Worm (Caenorhabditis elegans) whole organism, L1 larva: ENCODE data around the gene chil-14.

Experiments
- C34B4.2 ChIP-seq: sonication (generic microtip); optimal IDR thresholded peaks from 2 replicates; lab custom pipeline; 2017; ENCODE audit warnings: mild to moderate bottlenecking, missing genetic modification characterization, missing compliant biosample characterization
- aha-1 ChIP-seq: fragments of 150-350 bp; optimal IDR thresholded peaks from 2 replicates; lab custom pipeline; 2014; ENCODE audit warnings: missing biosample characterization, missing genetic modification characterization
- alr-1 ChIP-seq: fragments of 200-800 bp; sonication (Bioruptor generic); optimal IDR thresholded peaks from 2 replicates; lab custom pipeline; 2018; ENCODE audit warnings: borderline replicate concordance, mild to moderate bottlenecking, missing genetic modification characterization, missing compliant biosample characterization
- aly-2 ChIP-seq: fragments of 150-350 bp; optimal IDR thresholded peaks from 2 replicates; lab custom pipeline; 2014; ENCODE audit warnings: missing biosample characterization, missing genetic modification characterization
- blmp-1 ChIP-seq: fragments of 150-350 bp; optimal IDR thresholded peaks from 2 replicates; lab custom pipeline; 2014; ENCODE audit warnings: missing biosample characterization, missing genetic modification characterization
- ceh-8 ChIP-seq: fragments of 200-800 bp; sonication (Bioruptor generic); optimal IDR thresholded peaks from 2 replicates; lab custom pipeline; 2018; ENCODE audit warnings: mild to moderate bottlenecking, missing genetic modification characterization, moderate library complexity, missing compliant biosample characterization
- ceh-82 ChIP-seq, 3 experiments: fragments of 150-350 bp in 1 of 3; sonication (generic microtip) in 2 of 3; optimal IDR thresholded peaks; 2 replicates each; lab custom pipeline; 2014 to 2017; ENCODE audit warnings: missing biosample characterization in 3 of 3, missing genetic modification characterization in 3 of 3
- ces-1 ChIP-seq: fragments of 150-350 bp; optimal IDR thresholded peaks from 2 replicates; lab custom pipeline; 2014; ENCODE audit warnings: missing biosample characterization, missing genetic modification reagents, missing genetic modification characterization
- dsc-1 ChIP-seq: sonication (generic microtip); optimal IDR thresholded peaks from 2 replicates; lab custom pipeline; 2016; ENCODE audit warnings: mild to moderate bottlenecking, missing genetic modification characterization, missing compliant biosample characterization
- efl-1 ChIP-seq, 4 experiments: fragments of 150-350 bp; optimal IDR thresholded peaks in 3 of 4; peaks in 1 of 4; 1 replicate in 1 of 4; 2 replicates in 3 of 4; lab custom pipeline; 2014; ENCODE audit warnings: missing biosample characterization in 2 of 4, missing genetic modification characterization in 2 of 4, missing genetic modification reagents in 2 of 4
- egl-13 ChIP-seq: sonication (generic microtip); optimal IDR thresholded peaks from 2 replicates; lab custom pipeline; 2016; ENCODE audit warnings: missing genotype, missing genetic modification reagents, missing genetic modification characterization, missing compliant biosample characterization
- egl-27 ChIP-seq, 2 experiments: fragments of 150-350 bp in 1 of 2; sonication (generic microtip); optimal IDR thresholded peaks; 3 replicates each; lab custom pipeline; 2017 to 2018; ENCODE audit warnings: missing biosample characterization in 2 of 2, missing genetic modification characterization in 2 of 2, missing genetic modification reagents in 2 of 2
- elt-2 ChIP-seq: sonication (generic microtip); optimal IDR thresholded peaks from 2 replicates; lab custom pipeline; 2016; ENCODE audit warnings: missing genetic modification characterization, mild to moderate bottlenecking, inconsistent platforms, missing compliant biosample characterization, missing genetic modification reagents
- elt-3 ChIP-seq, 6 experiments: fragments of 150-350 bp in 1 of 6; sonication (generic microtip); optimal IDR thresholded peaks; 2 replicates each; lab custom pipeline; 2017 to 2018; ENCODE audit warnings: missing biosample characterization in 6 of 6, missing genetic modification characterization in 6 of 6, inconsistent platforms in 1 of 6
- ets-5 ChIP-seq: fragments of 200-800 bp; sonication (Bioruptor generic); IDR thresholded peaks from 2 replicates; pipeline ENCODE4 v1.3.6; 2022; ENCODE audit warnings: missing genetic modification characterization, missing compliant biosample characterization
- fkh-10 ChIP-seq: sonication (generic microtip); optimal IDR thresholded peaks from 2 replicates; lab custom pipeline; 2017; ENCODE audit warnings: missing biosample characterization, missing genetic modification reagents, missing genetic modification characterization
- fos-1 ChIP-seq: fragments of 150-350 bp; optimal IDR thresholded peaks from 2 replicates; lab custom pipeline; 2014; ENCODE audit warnings: missing biosample characterization, missing genetic modification characterization
- hlh-17 ChIP-seq: fragments of 200-800 bp; sonication (Bioruptor generic); optimal IDR thresholded peaks from 2 replicates; lab custom pipeline; 2018; ENCODE audit warnings: missing genetic modification characterization, mild to moderate bottlenecking, missing compliant biosample characterization, moderate library complexity, borderline replicate concordance
- hlh-4 ChIP-seq: sonication (generic microtip); optimal IDR thresholded peaks from 2 replicates; lab custom pipeline; 2016; ENCODE audit warnings: mild to moderate bottlenecking, missing genetic modification characterization, missing compliant biosample characterization
- hpl-2 ChIP-seq: fragments of 150-350 bp; optimal IDR thresholded peaks from 2 replicates; lab custom pipeline; 2014; ENCODE audit warnings: missing biosample characterization, missing genetic modification reagents, missing genetic modification characterization
- irx-1 ChIP-seq: sonication (generic microtip); optimal IDR thresholded peaks from 2 replicates; lab custom pipeline; 2016; ENCODE audit warnings: missing genetic modification characterization, missing compliant biosample characterization
- isw-1 ChIP-seq: fragments of 200-800 bp; sonication (Bioruptor generic); IDR thresholded peaks from 2 replicates; pipeline ENCODE4 v1.3.6; 2022; ENCODE audit warnings: missing genetic modification characterization, missing compliant biosample characterization
- lir-3 ChIP-seq: sonication (generic microtip); optimal IDR thresholded peaks from 2 replicates; lab custom pipeline; 2016; ENCODE audit warnings: mild to moderate bottlenecking, missing genetic modification characterization, moderate library complexity, missing compliant biosample characterization; ENCODE audit not compliant: poor library complexity
- lsy-2 ChIP-seq, 2 experiments: fragments of 150-350 bp; optimal IDR thresholded peaks; 2 replicates each; lab custom pipeline; 2014; ENCODE audit warnings: missing biosample characterization in 2 of 2, missing genetic modification characterization in 2 of 2
- mab-9 ChIP-seq: fragments of 200-800 bp; sonication (Bioruptor generic); IDR thresholded peaks from 2 replicates; pipeline ENCODE4 v1.3.6; 2022; ENCODE audit warnings: missing genetic modification reagents, missing genetic modification characterization, missing compliant biosample characterization
- mdl-1 ChIP-seq, 2 experiments: fragments of 150-350 bp; optimal IDR thresholded peaks; 2 replicates each; lab custom pipeline; 2014 to 2017; ENCODE audit warnings: missing biosample characterization in 2 of 2, missing genetic modification characterization in 2 of 2, inconsistent platforms in 1 of 2
- mef-2 ChIP-seq: fragments of 150-350 bp; optimal IDR thresholded peaks from 2 replicates; lab custom pipeline; 2014; ENCODE audit warnings: missing biosample characterization, missing genetic modification characterization
- mep-1 ChIP-seq: fragments of 150-350 bp; optimal IDR thresholded peaks from 2 replicates; lab custom pipeline; 2014; ENCODE audit warnings: missing biosample characterization, missing genetic modification characterization
- nhr-11 ChIP-seq: fragments of 150-350 bp; optimal IDR thresholded peaks from 2 replicates; lab custom pipeline; 2014; ENCODE audit warnings: missing biosample characterization, missing genetic modification characterization
- nhr-237 ChIP-seq: fragments of 150-350 bp; optimal IDR thresholded peaks from 2 replicates; lab custom pipeline; 2014; ENCODE audit warnings: missing biosample characterization, missing genetic modification characterization
- nhr-76 ChIP-seq: sonication (generic microtip); optimal IDR thresholded peaks from 2 replicates; lab custom pipeline; 2017; ENCODE audit warnings: missing biosample characterization, missing genetic modification characterization
- nhr-85 ChIP-seq: sonication (generic microtip); peaks from one replicate; lab custom pipeline; 2016; ENCODE audit warnings: missing genetic modification characterization, inconsistent platforms, missing compliant biosample characterization
- pax-3 ChIP-seq: fragments of 200-800 bp; sonication (Bioruptor generic); optimal IDR thresholded peaks from 2 replicates; lab custom pipeline; 2018; ENCODE audit warnings: mild to moderate bottlenecking, missing genetic modification characterization, moderate library complexity, missing compliant biosample characterization
- pqm-1 ChIP-seq: sonication (generic microtip); optimal IDR thresholded peaks from 3 replicates; lab custom pipeline; 2017; ENCODE audit warnings: missing biosample characterization, missing genetic modification characterization
- rnt-1 ChIP-seq: sonication (generic microtip); optimal IDR thresholded peaks from 2 replicates; lab custom pipeline; 2016; ENCODE audit warnings: mild to moderate bottlenecking, missing genetic modification characterization, moderate library complexity, missing compliant biosample characterization
- skn-1 ChIP-seq: fragments of 150-350 bp; optimal IDR thresholded peaks from 2 replicates; lab custom pipeline; 2014; ENCODE audit warnings: missing biosample characterization, missing genetic modification characterization
- sptf-1 ChIP-seq: fragments of 150-350 bp; optimal IDR thresholded peaks from 2 replicates; lab custom pipeline; 2014; ENCODE audit warnings: missing biosample characterization, missing genetic modification characterization
- sup-37 ChIP-seq: fragments of 200-800 bp; sonication (Bioruptor generic); optimal IDR thresholded peaks from 2 replicates; lab custom pipeline; 2018; ENCODE audit warnings: mild to moderate bottlenecking, missing genetic modification characterization, missing compliant biosample characterization
- swsn-7 ChIP-seq: sonication (generic microtip); optimal IDR thresholded peaks from 2 replicates; lab custom pipeline; 2016; ENCODE audit warnings: missing genetic modification characterization, missing compliant biosample characterization
- tbx-2 ChIP-seq: sonication (generic microtip); optimal IDR thresholded peaks from 2 replicates; lab custom pipeline; 2016; ENCODE audit warnings: missing genetic modification characterization, missing compliant biosample characterization
- tlp-1 ChIP-seq: fragments of 150-350 bp; optimal IDR thresholded peaks from 2 replicates; lab custom pipeline; 2014; ENCODE audit warnings: missing biosample characterization, missing genetic modification characterization
- unc-130 ChIP-seq: fragments of 150-350 bp; optimal IDR thresholded peaks from 2 replicates; lab custom pipeline; 2017; ENCODE audit warnings: missing biosample characterization, missing genetic modification characterization, inconsistent platforms
- unc-62 ChIP-seq: fragments of 150-350 bp; optimal IDR thresholded peaks from 2 replicates; lab custom pipeline; 2014; ENCODE audit warnings: missing biosample characterization, missing genetic modification reagents, missing genetic modification characterization
- unc-86 ChIP-seq: sonication (generic microtip); optimal IDR thresholded peaks from 2 replicates; lab custom pipeline; 2016; ENCODE audit warnings: missing genetic modification characterization, missing compliant biosample characterization
- unc-98 ChIP-seq: fragments of 200-800 bp; sonication (Bioruptor generic); IDR thresholded peaks from 2 replicates; pipeline ENCODE4 v1.3.6; 2022; ENCODE audit warnings: missing genetic modification characterization, missing compliant biosample characterization
- vab-15 ChIP-seq: sonication (generic microtip); optimal IDR thresholded peaks from 2 replicates; lab custom pipeline; 2017; ENCODE audit warnings: missing genotype, mild to moderate bottlenecking, missing genetic modification characterization, missing compliant biosample characterization
- xbp-1 ChIP-seq: sonication (generic microtip); optimal IDR thresholded peaks from 2 replicates; lab custom pipeline; 2016; ENCODE audit warnings: missing genetic modification characterization, missing compliant biosample characterization
- ztf-11 ChIP-seq, 2 experiments: sonication (generic microtip); optimal IDR thresholded peaks; 2 replicates each; lab custom pipeline; 2016 to 2017; ENCODE audit warnings: missing genetic modification characterization in 2 of 2, missing biosample characterization in 1 of 2, missing compliant biosample characterization in 1 of 2
- ztf-4 ChIP-seq: fragments of 150-350 bp; optimal IDR thresholded peaks from 2 replicates; lab custom pipeline; 2014; ENCODE audit warnings: missing biosample characterization, missing genetic modification characterization

chil-14 gene

DNA sequence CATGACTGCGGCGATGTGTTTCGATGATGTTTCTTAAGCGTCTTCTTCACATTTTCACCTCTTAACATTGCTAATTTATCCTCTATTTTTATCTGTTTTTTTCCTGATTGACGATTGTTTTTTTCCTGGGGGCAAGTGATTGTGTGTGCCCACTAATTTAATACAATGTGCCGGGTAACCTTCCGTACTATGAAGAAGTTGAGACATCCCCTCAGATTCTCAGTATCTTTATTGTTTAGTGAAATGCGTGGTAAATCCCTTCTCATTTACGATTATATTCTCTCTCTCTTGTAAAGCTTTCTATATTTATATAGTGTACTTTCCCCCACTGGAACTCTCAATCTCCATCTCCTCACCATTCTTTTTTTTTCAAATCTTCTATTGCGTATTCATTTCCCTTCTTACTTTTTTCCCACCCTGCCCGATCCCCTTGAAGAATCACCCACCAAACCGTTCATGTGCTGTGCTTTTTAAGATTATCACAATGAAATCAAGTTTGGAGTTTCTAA, 21.5 kb downstream of the chil-14 start:
- TF ChIP-seq nhr-85 (tag; lab: Kevin White, UChicago) (peak; percentile 29), unc-86 (tag; lab: Kevin White, UChicago) (no peak)

DNA sequence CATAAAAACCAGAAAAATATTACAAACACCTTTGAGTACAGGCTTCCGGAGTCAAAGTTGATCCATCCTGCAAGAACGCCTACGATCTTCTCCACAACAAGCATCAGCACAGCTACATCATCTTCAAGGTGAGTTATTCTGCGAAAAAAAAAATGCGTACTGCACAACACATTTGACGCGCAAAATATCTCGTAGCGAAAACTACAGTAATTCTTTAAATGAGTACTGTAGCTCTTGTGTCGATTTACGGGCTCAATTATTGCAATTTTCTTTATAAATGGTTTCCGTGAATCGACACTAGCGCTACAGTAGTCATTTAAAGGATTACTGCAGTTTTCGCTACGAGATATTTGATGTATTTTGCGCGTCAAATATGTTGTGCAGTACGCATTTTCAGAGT, 22.0 kb downstream of the chil-14 start:
- TF ChIP-seq efl-1 (optimal IDR thresholded peaks at IDR 0.05; lab: Kevin White, UChicago): no peak
- peak in 1 of 2 experiments; percentile 87 for TF ChIP-seq efl-1 (GFP tag; optimal IDR thresholded peaks at IDR 0.05 in 1 of 2; lab: Kevin White, UChicago)
- no peak for TF ChIP-seq egl-27 (tag; optimal IDR thresholded peaks at IDR 0.05; lab: Kevin White, UChicago)

DNA sequence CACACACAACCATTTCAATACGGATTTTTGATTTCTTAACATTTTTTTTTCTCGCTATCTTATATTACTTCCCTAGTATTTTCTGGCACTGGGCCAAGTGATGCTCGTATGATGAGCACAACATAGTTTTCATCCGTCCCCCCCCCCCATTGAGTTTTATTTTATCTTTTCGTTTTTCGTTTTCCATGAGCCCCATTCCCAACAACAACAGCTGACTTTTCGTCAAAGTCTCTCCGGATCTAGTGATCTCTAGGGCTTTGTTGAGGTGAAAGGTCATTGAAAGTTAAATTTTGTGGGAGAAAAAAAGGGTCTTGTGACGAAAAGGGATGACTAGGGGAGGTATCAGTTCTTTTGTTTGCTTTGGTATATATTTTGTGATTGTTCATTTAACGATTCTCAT, 26.0 kb downstream of the chil-14 start:
- TF ChIP-seq unc-130: peak; percentile 58
- TF ChIP-seq mep-1 (tag; lab: Kevin White, UChicago): peak; percentile 5
- TF ChIP-seq dsc-1: no peak
- TF ChIP-seq fos-1 (tag; lab: Kevin White, UChicago): no peak
- TF ChIP-seq tbx-2 (tag; lab: Kevin White, UChicago): peak; percentile 37
- TF ChIP-seq lir-3: no peak
- no peak for TF ChIP-seq vab-15
- no peak for TF ChIP-seq ztf-4 (tag; lab: Kevin White, UChicago)
- TF ChIP-seq ces-1 (GFP tag; lab: Kevin White, UChicago): no peak
- TF ChIP-seq hlh-4: no peak
- TF ChIP-seq pqm-1 (tag; lab: Kevin White, UChicago): no peak
- no peak for TF ChIP-seq xbp-1
- TF ChIP-seq mab-9 (GFP tag; lab: Robert Waterston, UW): no peak
- no peak for TF ChIP-seq tlp-1 (tag; lab: Kevin White, UChicago)
- TF ChIP-seq unc-62 (GFP tag; lab: Kevin White, UChicago): no peak
- peak; percentile 26 for TF ChIP-seq mef-2 (tag; lab: Kevin White, UChicago)
- no peak for TF ChIP-seq elt-3 (tag; optimal IDR thresholded peaks at IDR 0.05; lab: Kevin White, UChicago)
- no peak for TF ChIP-seq ceh-82 (tag; optimal IDR thresholded peaks at IDR 0.05; lab: Kevin White, UChicago)
- TF ChIP-seq nhr-76 (tag; lab: Kevin White, UChicago): no peak
- no peak for TF ChIP-seq nhr-11 (tag; lab: Kevin White, UChicago)
- TF ChIP-seq swsn-7 (tag; lab: Kevin White, UChicago): peak; percentile 31
- TF ChIP-seq egl-13: no peak
- TF ChIP-seq isw-1: no peak
- TF ChIP-seq lsy-2 (tag; optimal IDR thresholded peaks at IDR 0.05; lab: Kevin White, UChicago): peak in 1 of 2 experiments; percentile 52
- no peak for TF ChIP-seq blmp-1 (tag; lab: Kevin White, UChicago)
- peak; percentile 83 for TF ChIP-seq rnt-1
- no peak for TF ChIP-seq fkh-10 (GFP tag; lab: Kevin White, UChicago)
- TF ChIP-seq hpl-2 (GFP tag; lab: Kevin White, UChicago): no peak
- TF ChIP-seq aly-2: no peak
- no peak for TF ChIP-seq aha-1 (tag; lab: Kevin White, UChicago)
- no peak for TF ChIP-seq skn-1 (tag; lab: Kevin White, UChicago)
- TF ChIP-seq egl-27 (tag; optimal IDR thresholded peaks at IDR 0.05; lab: Kevin White, UChicago): no peak
- TF ChIP-seq sptf-1 (tag; lab: Kevin White, UChicago): no peak
- TF ChIP-seq ceh-8 (GFP tag; lab: Kevin White, UChicago): no peak
- no peak for TF ChIP-seq mdl-1 (tag; optimal IDR thresholded peaks at IDR 0.05; lab: Kevin White, UChicago)
- no peak for TF ChIP-seq ztf-11 (tag; optimal IDR thresholded peaks at IDR 0.05; lab: Kevin White, UChicago)
- no peak for TF ChIP-seq hlh-17
- TF ChIP-seq alr-1 (tag; lab: Kevin White, UChicago): no peak
- TF ChIP-seq nhr-85 (tag; lab: Kevin White, UChicago): no peak
- no peak for TF ChIP-seq ets-5 (GFP tag; lab: Robert Waterston, UW)
- no peak for TF ChIP-seq C34B4.2 (tag; lab: Kevin White, UChicago)
- TF ChIP-seq irx-1 (tag; lab: Kevin White, UChicago): peak; percentile 11
- TF ChIP-seq elt-2 (tag; lab: Kevin White, UChicago): no peak
- no peak for TF ChIP-seq nhr-237 (tag; lab: Kevin White, UChicago)
- TF ChIP-seq pax-3: no peak
- no peak for TF ChIP-seq unc-98 (GFP tag; lab: Robert Waterston, UW)
- TF ChIP-seq sup-37 (GFP tag; lab: Kevin White, UChicago): no peak
